Worm (Caenorhabditis elegans) whole organism, young adult: Measurements from ENCODE around the gene T02B11.6.
"Not testable (repeated sequence)": the region's sequence is repeated elsewhere in the genome, so short reads cannot be mapped to it uniquely, and the experiment has no call there.

Experiments
- B0261.1 ChIP-seq: sonication (generic microtip); optimal IDR thresholded peaks from 2 replicates; lab custom pipeline; 2016; ENCODE audit warnings: mild to moderate bottlenecking, missing genetic modification characterization, moderate library complexity, missing compliant biosample characterization
- C06A6.2 ChIP-seq: fragments of 200-800 bp; sonication (Bioruptor generic); conservative IDR thresholded peaks from 2 replicates; pipeline ENCODE4 v1.3.6; 2022; ENCODE audit warnings: missing genetic modification characterization, missing compliant biosample characterization
- D2030.7 ChIP-seq: fragments of 200-800 bp; sonication (Bioruptor generic); IDR thresholded peaks from 2 replicates; pipeline ENCODE4 v1.3.6; 2022; ENCODE audit warnings: missing genetic modification reagents, missing genetic modification characterization, missing compliant biosample characterization
- F33H1.4 ChIP-seq: fragments of 200-800 bp; sonication (Bioruptor generic); IDR thresholded peaks from 2 replicates; pipeline ENCODE4 v1.3.6; 2022; ENCODE audit warnings: missing genetic modification reagents, missing genetic modification characterization, missing compliant biosample characterization
- F52B5.7 ChIP-seq: sonication (generic microtip); optimal IDR thresholded peaks from 2 replicates; lab custom pipeline; 2016; ENCODE audit warnings: mild to moderate bottlenecking, missing genetic modification characterization, missing compliant biosample characterization
- F55B11.4 ChIP-seq: sonication (generic microtip); optimal IDR thresholded peaks from 2 replicates; lab custom pipeline; 2016; ENCODE audit warnings: missing compliant biosample characterization, missing genetic modification characterization, borderline replicate concordance; ENCODE audit not compliant: insufficient read depth
- Y56A3A.18 ChIP-seq: fragments of 200-800 bp; sonication (Bioruptor generic); IDR thresholded peaks from 2 replicates; pipeline ENCODE4 v1.3.6; 2022; ENCODE audit warnings: missing genetic modification reagents, missing genetic modification characterization, missing compliant biosample characterization
- ZK185.1 ChIP-seq: sonication (generic microtip); optimal IDR thresholded peaks from 2 replicates; lab custom pipeline; 2016; ENCODE audit warnings: mild to moderate bottlenecking, missing genetic modification characterization, missing compliant biosample characterization; ENCODE audit not compliant: poor library complexity, severe bottlenecking
- akir-1 ChIP-seq: fragments of 200-800 bp; sonication (Bioruptor generic); optimal IDR thresholded peaks from 2 replicates; lab custom pipeline; 2018; ENCODE audit warnings: mild to moderate bottlenecking, missing genetic modification characterization, moderate library complexity, missing compliant biosample characterization
- attf-3 ChIP-seq: fragments of 200-800 bp; sonication (Bioruptor generic); conservative IDR thresholded peaks from 2 replicates; pipeline ENCODE4 v1.3.6; 2022; ENCODE audit warnings: missing genetic modification reagents, missing genetic modification characterization, missing compliant biosample characterization
- ceh-27 ChIP-seq: fragments of 200-800 bp; sonication (Bioruptor generic); optimal IDR thresholded peaks from 2 replicates; lab custom pipeline; 2018; ENCODE audit warnings: mild to moderate bottlenecking, missing genetic modification characterization, moderate library complexity, missing compliant biosample characterization
- ceh-91 ChIP-seq: fragments of 200-800 bp; sonication (Bioruptor generic); IDR thresholded peaks from 2 replicates; pipeline ENCODE4 v1.3.6; 2022; ENCODE audit warnings: missing genetic modification reagents, missing genetic modification characterization, missing compliant biosample characterization
- chd-7 ChIP-seq: sonication (generic microtip); optimal IDR thresholded peaks from 2 replicates; lab custom pipeline; 2016; ENCODE audit warnings: mild to moderate bottlenecking, missing genetic modification characterization, moderate library complexity, missing compliant biosample characterization
- egrh-3 ChIP-seq: fragments of 200-800 bp; sonication (Bioruptor generic); IDR thresholded peaks from 2 replicates; pipeline ENCODE4 v1.3.6; 2022; ENCODE audit warnings: missing genetic modification reagents, missing genetic modification characterization, missing compliant biosample characterization
- ets-4 ChIP-seq: fragments of 200-800 bp; sonication (Bioruptor generic); optimal IDR thresholded peaks from 2 replicates; lab custom pipeline; 2018; ENCODE audit warnings: mild to moderate bottlenecking, missing genetic modification characterization, missing compliant biosample characterization
- hlh-12 ChIP-seq: sonication (generic microtip); optimal IDR thresholded peaks from 2 replicates; lab custom pipeline; 2016; ENCODE audit warnings: missing genetic modification characterization, missing compliant biosample characterization
- hmg-1.2 ChIP-seq: fragments of 200-800 bp; sonication (Bioruptor generic); IDR thresholded peaks from 2 replicates; pipeline ENCODE4 v1.3.6; 2022; ENCODE audit warnings: missing genetic modification reagents, missing genetic modification characterization, missing compliant biosample characterization
- hsf-1 ChIP-seq: fragments of 200-800 bp; sonication (Bioruptor generic); IDR thresholded peaks from 2 replicates; pipeline ENCODE4 v1.3.6; 2022; ENCODE audit warnings: missing genetic modification reagents, missing genetic modification characterization, missing compliant biosample characterization
- mcd-1 ChIP-seq: fragments of 200-800 bp; sonication (Bioruptor generic); IDR thresholded peaks from 2 replicates; pipeline ENCODE4 v1.3.6; 2022; ENCODE audit warnings: missing genetic modification reagents, missing genetic modification characterization, missing compliant biosample characterization
- nfya-2 ChIP-seq: fragments of 200-800 bp; sonication (Bioruptor generic); IDR thresholded peaks from 2 replicates; pipeline ENCODE4 v1.3.6; 2022; ENCODE audit warnings: missing genetic modification reagents, missing genetic modification characterization, missing compliant biosample characterization
- nfyb-1 ChIP-seq: fragments of 200-800 bp; sonication (Bioruptor generic); IDR thresholded peaks from 2 replicates; pipeline ENCODE4 v1.3.6; 2022; ENCODE audit warnings: missing genetic modification reagents, missing genetic modification characterization, missing compliant biosample characterization
- nhr-80 ChIP-seq: sonication (generic microtip); optimal IDR thresholded peaks from 2 replicates; lab custom pipeline; 2016; ENCODE audit warnings: missing genetic modification characterization, missing compliant biosample characterization
- sdz-38 ChIP-seq: sonication (generic microtip); optimal IDR thresholded peaks from 2 replicates; lab custom pipeline; 2016; ENCODE audit warnings: missing genotype, missing genetic modification characterization, missing compliant biosample characterization
- snpc-3.4 ChIP-seq: sonication (generic microtip); optimal IDR thresholded peaks from 2 replicates; lab custom pipeline; 2017; ENCODE audit warnings: missing genetic modification characterization, mild to moderate bottlenecking, missing compliant biosample characterization, antibody characterized with exemption, moderate library complexity, missing genotype, missing genetic modification reagents
- snpc-4 ChIP-seq, 5 experiments: fragments of 150-350 bp in 1 of 5; sonication (generic microtip) in 4 of 5; optimal IDR thresholded peaks; 2 replicates each; lab custom pipeline; 2014 to 2018; ENCODE audit warnings: missing genetic modification characterization in 5 of 5, missing biosample characterization in 3 of 5, antibody characterized with exemption in 2 of 5, mild to moderate bottlenecking in 2 of 5, missing compliant biosample characterization in 2 of 5, missing genotype in 2 of 5, moderate library complexity in 2 of 5, missing genetic modification reagents in 1 of 5
- tbp1 ChIP-seq: fragments of 200-800 bp; sonication (Bioruptor generic); optimal IDR thresholded peaks from 2 replicates; lab custom pipeline; 2018; ENCODE audit warnings: mild to moderate bottlenecking, missing genetic modification characterization, missing compliant biosample characterization
- tbx-9 ChIP-seq: sonication (generic microtip); optimal IDR thresholded peaks from 2 replicates; lab custom pipeline; 2016; ENCODE audit warnings: borderline replicate concordance, missing genetic modification characterization, inconsistent platforms, missing compliant biosample characterization
- zfh-2 ChIP-seq: fragments of 200-800 bp; sonication (Bioruptor generic); conservative IDR thresholded peaks from 2 replicates; pipeline ENCODE4 v1.3.6; 2022; ENCODE audit warnings: missing genetic modification reagents, missing genetic modification characterization, missing compliant biosample characterization
- ztf-26 ChIP-seq: sonication (generic microtip); optimal IDR thresholded peaks from 2 replicates; lab custom pipeline; 2017; ENCODE audit warnings: missing genetic modification characterization, missing compliant biosample characterization
- ztf-6 ChIP-seq: fragments of 200-800 bp; sonication (Bioruptor generic); IDR thresholded peaks from 2 replicates; pipeline ENCODE4 v1.3.6; 2022; ENCODE audit warnings: missing genetic modification reagents, missing genetic modification characterization, missing compliant biosample characterization

Gene T02B11.6

ce11 chrV:847521-847920 lies 41.6 kb downstream of the T02B11.6 start, which contains the start of gene srbc-13:
Gene srbc-13 (plus strand): TSS chrV:847821.
- TF ChIP-seq nhr-80 (tag; lab: Kevin White, UChicago) (no peak), sdz-38 (tag; lab: Kevin White, UChicago) (no peak), chd-7 (tag; lab: Kevin White, UChicago) (no peak), F52B5.7 (no peak), tbp1 (GFP tag; lab: Kevin White, UChicago) (no peak), nfya-2 (GFP tag; lab: Robert Waterston, UW) (no peak), F55B11.4 (tag; lab: Kevin White, UChicago) (no peak), hlh-12 (tag; lab: Kevin White, UChicago) (no peak), ets-4 (GFP tag; lab: Kevin White, UChicago) (no peak), hsf-1 (no peak), ZK185.1 (tag; lab: Kevin White, UChicago) (no peak), akir-1 (no peak), hmg-1.2 (GFP tag; lab: Robert Waterston, UW) (no peak)

- not testable (repeated sequence) for TF ChIP-seq Y56A3A.18 (GFP tag; lab: Robert Waterston, UW); snpc-3.4 (tag; lab: Kevin White, UChicago); attf-3
- TF ChIP-seq, all 124 proteins: peak for 0; not testable (repeated sequence) for 124
Observed at ce11 chrV:843118-843517, 46.0 kb downstream of the T02B11.6 start, which contains the start of gene K09C6.8. Gene K09C6.8 (minus strand): TSS chrV:843218.

- TF ChIP-seq ztf-6 (GFP tag; lab: Robert Waterston, UW): no peak
- no peak for TF ChIP-seq ceh-91 (GFP tag; lab: Robert Waterston, UW)
- peak; percentile 59; the same call in 1 of the 2 replicates for TF ChIP-seq mcd-1 (GFP tag; lab: Robert Waterston, UW)
- TF ChIP-seq egrh-3 (GFP tag; lab: Robert Waterston, UW): peak; percentile 100
- no peak for TF ChIP-seq F33H1.4
- no peak for TF ChIP-seq F55B11.4 (tag; lab: Kevin White, UChicago)
- TF ChIP-seq zfh-2: peak; percentile 89
- no peak for TF ChIP-seq tbx-9 (tag; lab: Kevin White, UChicago)
- no peak for TF ChIP-seq C06A6.2 (GFP tag; lab: Robert Waterston, UW)
- TF ChIP-seq snpc-4 (GFP tag; optimal IDR thresholded peaks at IDR 0.05; lab: Kevin White, UChicago): no peak
- TF ChIP-seq snpc-4 (tag; optimal IDR thresholded peaks at IDR 0.05; lab: Kevin White, UChicago): no peak
- TF ChIP-seq D2030.7 (GFP tag; lab: Robert Waterston, UW): 0 out of 2 replicates have a peak, but pooled peaks have one; percentile 14
- TF ChIP-seq B0261.1 (tag; lab: Kevin White, UChicago): no peak
Observed at ce11 chrV:842611-843010, 46.5 kb downstream of the T02B11.6 start.

- TF ChIP-seq nfyb-1 (GFP tag; lab: Robert Waterston, UW); ceh-27; ztf-26: not testable (repeated sequence)
Observed at ce11 chrV:838984-839471, 50.1 kb downstream of the T02B11.6 start, which contains the start of the genes K09C6.7 and K09C6.10. Gene K09C6.7 (minus strand): TSS chrV:839084. Gene K09C6.10 (plus strand): TSS chrV:839421.
